Worm (Caenorhabditis elegans) whole organism, L4 larva: ENCODE data around the gene Y75B12B.13.
A peak's percentile ranks its signal among the peaks of the same experiment; 100 is the strongest.

Experiments
- F10B5.3 ChIP-seq: sonication (generic microtip); optimal IDR thresholded peaks from 2 replicates; lab custom pipeline; 2016; ENCODE audit warnings: mild to moderate bottlenecking, missing genetic modification characterization, missing compliant biosample characterization
- F26F4.8 ChIP-seq: fragments of 200-800 bp; sonication (Bioruptor generic); conservative IDR thresholded peaks from 2 replicates; pipeline ENCODE4 v1.3.6; 2022; ENCODE audit warnings: missing genetic modification characterization, missing compliant biosample characterization
- R02D3.7 ChIP-seq: fragments of 150-350 bp; sonication (generic microtip); optimal IDR thresholded peaks from 3 replicates; lab custom pipeline; 2014; ENCODE audit warnings: missing biosample characterization, missing genetic modification characterization
- T20F7.1 ChIP-seq: fragments of 200-800 bp; sonication (Bioruptor generic); optimal IDR thresholded peaks from 2 replicates; lab custom pipeline; 2018; ENCODE audit warnings: mild to moderate bottlenecking, missing genetic modification characterization, missing compliant biosample characterization
- Y48G9A.11 ChIP-seq: fragments of 200-800 bp; sonication (Bioruptor generic); IDR thresholded peaks from 2 replicates; pipeline ENCODE4 v1.3.6; 2022; ENCODE audit warnings: missing genetic modification reagents, missing genetic modification characterization, missing compliant biosample characterization
- Y5F2A.4 ChIP-seq: fragments of 200-800 bp; sonication (Bioruptor generic); optimal IDR thresholded peaks from 2 replicates; lab custom pipeline; 2018; ENCODE audit warnings: mild to moderate bottlenecking, missing genetic modification characterization, missing compliant biosample characterization
- ZK546.5 ChIP-seq, 2 experiments: sonication (generic microtip); optimal IDR thresholded peaks; 2 replicates each; lab custom pipeline; 2017; ENCODE audit warnings: missing biosample characterization in 2 of 2, missing genetic modification characterization in 2 of 2
- ama-1 ChIP-seq: fragments of 150-350 bp; optimal IDR thresholded peaks from 2 replicates; lab custom pipeline; 2014; ENCODE audit warnings: inconsistent platforms, mixed read lengths
- arid-1 ChIP-seq: fragments of 200-800 bp; sonication (Bioruptor generic); conservative IDR thresholded peaks from 2 replicates; pipeline ENCODE4 v1.3.6; 2022; ENCODE audit warnings: missing genetic modification reagents, missing genetic modification characterization, missing compliant biosample characterization
- ceh-28 ChIP-seq: fragments of 150-350 bp; optimal IDR thresholded peaks from 2 replicates; lab custom pipeline; 2014; ENCODE audit warnings: missing biosample characterization, missing genetic modification reagents, missing genetic modification characterization
- ceh-32 ChIP-seq: sonication (generic microtip); optimal IDR thresholded peaks from 2 replicates; lab custom pipeline; 2016; ENCODE audit warnings: mild to moderate bottlenecking, missing genetic modification characterization, missing compliant biosample characterization; ENCODE audit not compliant: poor library complexity
- daf-19 ChIP-seq: fragments of 200-800 bp; sonication (Bioruptor generic); conservative IDR thresholded peaks from 2 replicates; pipeline ENCODE4 v1.3.6; 2022; ENCODE audit warnings: missing genetic modification characterization, missing compliant biosample characterization
- daf-8 ChIP-seq: fragments of 200-800 bp; sonication (Bioruptor generic); IDR thresholded peaks from 2 replicates; pipeline ENCODE4 v1.3.6; 2022; ENCODE audit warnings: missing genetic modification characterization, missing compliant biosample characterization
- dmd-6 ChIP-seq: fragments of 200-800 bp; sonication (Bioruptor generic); IDR thresholded peaks from 2 replicates; pipeline ENCODE4 v1.3.6; 2022; ENCODE audit warnings: missing genetic modification reagents, missing genetic modification characterization, missing compliant biosample characterization
- dve-1 ChIP-seq: sonication (generic microtip); optimal IDR thresholded peaks from 2 replicates; lab custom pipeline; 2017; ENCODE audit warnings: antibody characterized with exemption, mild to moderate bottlenecking, missing genetic modification characterization, missing compliant biosample characterization; ENCODE audit not compliant: insufficient read depth
- fkh-10 ChIP-seq: fragments of 150-350 bp; optimal IDR thresholded peaks from 2 replicates; lab custom pipeline; 2014; ENCODE audit warnings: missing biosample characterization, missing genetic modification reagents, missing genetic modification characterization
- fos-1 ChIP-seq: fragments of 150-350 bp; optimal IDR thresholded peaks from 2 replicates; lab custom pipeline; 2014; ENCODE audit warnings: missing biosample characterization, missing genetic modification characterization
- jun-1 ChIP-seq: fragments of 150-350 bp; optimal IDR thresholded peaks from 2 replicates; lab custom pipeline; 2014; ENCODE audit warnings: missing biosample characterization, missing genetic modification reagents, missing genetic modification characterization
- lim-7 ChIP-seq: fragments of 200-800 bp; sonication (Bioruptor generic); IDR thresholded peaks from 2 replicates; pipeline ENCODE4 v1.3.6; 2022; ENCODE audit warnings: missing genetic modification characterization, missing compliant biosample characterization
- lin-1 ChIP-seq: fragments of 200-800 bp; sonication (Bioruptor generic); IDR thresholded peaks from 2 replicates; pipeline ENCODE4 v1.3.6; 2022; ENCODE audit warnings: missing genetic modification reagents, missing genetic modification characterization, missing compliant biosample characterization
- lin-15B ChIP-seq: fragments of 150-350 bp; sonication (generic microtip); optimal IDR thresholded peaks from 3 replicates; lab custom pipeline; 2014; ENCODE audit warnings: missing biosample characterization, missing genetic modification characterization
- lin-29 ChIP-seq: fragments of 200-800 bp; sonication (Bioruptor generic); IDR thresholded peaks from 2 replicates; pipeline ENCODE4 v1.3.6; 2022; ENCODE audit warnings: missing genetic modification reagents, missing genetic modification characterization, missing compliant biosample characterization
- lsy-2 ChIP-seq, 2 experiments: fragments of 150-350 bp in 1 of 2; sonication (generic microtip) in 1 of 2; optimal IDR thresholded peaks; 2 replicates each; lab custom pipeline; 2014 to 2017; ENCODE audit warnings: missing biosample characterization in 2 of 2, missing genetic modification characterization in 2 of 2
- madf-5 ChIP-seq, 2 experiments: fragments of 200-800 bp; sonication (Bioruptor generic); IDR thresholded peaks; 2 replicates each; pipeline ENCODE4 v1.3.6; 2022; ENCODE audit warnings: missing compliant biosample characterization in 2 of 2, missing genetic modification characterization in 2 of 2
- mdl-1 ChIP-seq, 2 experiments: fragments of 150-350 bp in 1 of 2; sonication (generic microtip) in 1 of 2; optimal IDR thresholded peaks; 2 replicates each; lab custom pipeline; 2014 to 2017; ENCODE audit warnings: missing biosample characterization in 2 of 2, missing genetic modification characterization in 2 of 2
- mdt-29 ChIP-seq: fragments of 200-800 bp; sonication (Bioruptor generic); IDR thresholded peaks from 2 replicates; pipeline ENCODE4 v1.3.6; 2022; ENCODE audit warnings: missing genetic modification reagents, missing genetic modification characterization, missing compliant biosample characterization
- mxl-2 ChIP-seq: fragments of 200-800 bp; sonication (Bioruptor generic); conservative IDR thresholded peaks from 2 replicates; pipeline ENCODE4 v1.3.6; 2022; ENCODE audit warnings: missing genetic modification reagents, missing genetic modification characterization, missing compliant biosample characterization
- mxl-3 ChIP-seq: fragments of 200-800 bp; sonication (Bioruptor generic); optimal IDR thresholded peaks from 2 replicates; lab custom pipeline; 2018; ENCODE audit warnings: mild to moderate bottlenecking, missing genetic modification characterization, missing compliant biosample characterization
- nhr-10 ChIP-seq: fragments of 150-350 bp; optimal IDR thresholded peaks from 2 replicates; lab custom pipeline; 2014; ENCODE audit warnings: missing biosample characterization, missing genetic modification characterization
- nhr-11 ChIP-seq: fragments of 150-350 bp; optimal IDR thresholded peaks from 2 replicates; lab custom pipeline; 2014; ENCODE audit warnings: missing biosample characterization, missing genetic modification characterization
- nhr-111 ChIP-seq: fragments of 200-800 bp; sonication (Bioruptor generic); optimal IDR thresholded peaks from 2 replicates; lab custom pipeline; 2018; ENCODE audit warnings: mild to moderate bottlenecking, missing genetic modification characterization, missing compliant biosample characterization
- nhr-28 ChIP-seq: fragments of 150-350 bp; optimal IDR thresholded peaks from 2 replicates; lab custom pipeline; 2014; ENCODE audit warnings: missing biosample characterization, missing genetic modification characterization
- nhr-77 ChIP-seq: fragments of 150-350 bp; optimal IDR thresholded peaks from 2 replicates; lab custom pipeline; 2014; ENCODE audit warnings: missing biosample characterization, missing genetic modification characterization
- pha-4 ChIP-seq, 2 experiments: fragments of 150-350 bp in 1 of 2; fragments of 200-800 bp in 1 of 2; sonication (Bioruptor generic) in 1 of 2; IDR thresholded peaks in 1 of 2; optimal IDR thresholded peaks in 1 of 2; 2 replicates each; pipeline versions ENCODE4 v1.3.6 to Lab custom; 2014 to 2022; ENCODE audit warnings: missing genetic modification characterization in 2 of 2, missing genetic modification reagents in 2 of 2, missing biosample characterization in 1 of 2, missing compliant biosample characterization in 1 of 2
- php-3 ChIP-seq: fragments of 200-800 bp; sonication (Bioruptor generic); IDR thresholded peaks from 2 replicates; pipeline ENCODE4 v1.3.6; 2022; ENCODE audit warnings: missing genetic modification reagents, missing genetic modification characterization, missing compliant biosample characterization
- pqm-1 ChIP-seq: sonication (generic microtip); optimal IDR thresholded peaks from 2 replicates; lab custom pipeline; 2017; ENCODE audit warnings: missing biosample characterization, missing genetic modification characterization
- set-16 ChIP-seq: fragments of 200-800 bp; sonication (Bioruptor generic); IDR thresholded peaks from 2 replicates; pipeline ENCODE4 v1.3.6; 2022; ENCODE audit warnings: missing genetic modification reagents, missing genetic modification characterization, missing compliant biosample characterization
- snpc-1.2 ChIP-seq: fragments of 200-800 bp; sonication (Bioruptor generic); IDR thresholded peaks from 2 replicates; pipeline ENCODE4 v1.3.6; 2022; ENCODE audit warnings: missing genetic modification reagents, missing genetic modification characterization, missing compliant biosample characterization
- spr-1 ChIP-seq: sonication (generic microtip); optimal IDR thresholded peaks from 2 replicates; lab custom pipeline; 2016; ENCODE audit warnings: mild to moderate bottlenecking, missing genetic modification characterization, missing compliant biosample characterization
- tag-97 ChIP-seq: fragments of 200-800 bp; sonication (Bioruptor generic); IDR thresholded peaks from 2 replicates; pipeline ENCODE4 v1.3.6; 2022; ENCODE audit warnings: missing genetic modification characterization, missing compliant biosample characterization
- tra-1 ChIP-seq: fragments of 200-800 bp; sonication (Bioruptor generic); IDR thresholded peaks from 2 replicates; pipeline ENCODE4 v1.3.6; 2022; ENCODE audit warnings: missing genetic modification reagents, missing genetic modification characterization, missing compliant biosample characterization
- vab-7 ChIP-seq: fragments of 200-800 bp; sonication (Bioruptor generic); IDR thresholded peaks from 2 replicates; pipeline ENCODE4 v1.3.6; 2022; ENCODE audit warnings: missing genetic modification reagents, missing genetic modification characterization, missing compliant biosample characterization
- zfp-2 ChIP-seq: sonication (generic microtip); optimal IDR thresholded peaks from 2 replicates; lab custom pipeline; 2016; ENCODE audit warnings: mild to moderate bottlenecking, missing genetic modification characterization, missing compliant biosample characterization
- zip-11 ChIP-seq: fragments of 200-800 bp; sonication (Bioruptor generic); IDR thresholded peaks from 2 replicates; pipeline ENCODE4 v1.3.6; 2022; ENCODE audit warnings: missing genetic modification characterization, missing compliant biosample characterization
- zip-2 ChIP-seq: fragments of 150-350 bp; optimal IDR thresholded peaks from 2 replicates; lab custom pipeline; 2014; ENCODE audit warnings: missing biosample characterization, missing genetic modification characterization

Y75B12B.13 gene

ce11 chrV:15186259-15186927, 7.4 kb downstream of the Y75B12B.13 start, which contains the start of gene Y75B12B.3 (continued):
- TF ChIP-seq jun-1 (tag; lab: Kevin White, UChicago) (no peak), Y48G9A.11 (GFP tag; lab: Robert Waterston, UW) (peak; percentile 46; the same call in 1 of the 2 replicates), madf-5 (GFP tag; IDR thresholded peaks at IDR 0.05; lab: Robert Waterston, UW) (0 out of 4 replicates have a peak, but pooled peaks of 1 of the 2 experiments have one; percentile 42), zip-2 (no peak), mdt-29 (0 out of 2 replicates have a peak, but pooled peaks have one; percentile 42), ama-1 (lab: Kevin White, UChicago) (peak; percentile 92), T20F7.1 (GFP tag; lab: Kevin White, UChicago) (no peak), nhr-28 (tag; lab: Kevin White, UChicago) (no peak), pqm-1 (tag; lab: Kevin White, UChicago) (no peak), arid-1 (peak; percentile 39; the same call in 1 of the 2 replicates), mxl-3 (GFP tag; lab: Kevin White, UChicago) (no peak), ceh-28 (tag; lab: Kevin White, UChicago) (no peak), nhr-77 (tag; lab: Kevin White, UChicago) (no peak), tra-1 (GFP tag; lab: Robert Waterston, UW) (no peak), R02D3.7 (no peak), pha-4 (GFP tag; IDR thresholded peaks at IDR 0.05; lab: Robert Waterston, UW) (no peak; the same call in 1 of the 2 replicates), pha-4 (tag; optimal IDR thresholded peaks at IDR 0.05; lab: Kevin White, UChicago) (no peak), daf-8 (GFP tag; lab: Robert Waterston, UW) (no peak), lin-29 (GFP tag; lab: Robert Waterston, UW) (no peak), lsy-2 (tag; optimal IDR thresholded peaks at IDR 0.05; lab: Kevin White, UChicago) (peak in 1 of 2 experiments; percentile 1), ceh-32 (tag; lab: Kevin White, UChicago) (no peak), set-16 (GFP tag; lab: Robert Waterston, UW) (peak; percentile 65), daf-19 (no peak)
- TF ChIP-seq, all 104 proteins: peak for 22

- no peak for TF ChIP-seq spr-1 (tag; lab: Kevin White, UChicago)
- TF ChIP-seq arid-1: 0 out of 2 replicates have a peak, but pooled peaks have one; percentile 4
- 0 out of 2 replicates have a peak, but pooled peaks have one; percentile 39 for TF ChIP-seq snpc-1.2
- no peak for TF ChIP-seq Y5F2A.4 (GFP tag; lab: Kevin White, UChicago)
- no peak for TF ChIP-seq daf-8 (GFP tag; lab: Robert Waterston, UW)
- no peak for TF ChIP-seq vab-7
- no peak for TF ChIP-seq F26F4.8 (GFP tag; lab: Robert Waterston, UW)
- no peak for TF ChIP-seq mdl-1 (tag; optimal IDR thresholded peaks at IDR 0.05; lab: Kevin White, UChicago)
- no peak for TF ChIP-seq lim-7 (GFP tag; lab: Robert Waterston, UW)
- no peak for TF ChIP-seq nhr-10 (tag; lab: Kevin White, UChicago)
- no peak for TF ChIP-seq lin-15B (tag; lab: Kevin White, UChicago)
- no peak for TF ChIP-seq mxl-3 (GFP tag; lab: Kevin White, UChicago)
- no peak for TF ChIP-seq ceh-32 (tag; lab: Kevin White, UChicago)
- TF ChIP-seq F10B5.3 (tag; lab: Kevin White, UChicago): no peak
- TF ChIP-seq lin-1 (GFP tag; lab: Robert Waterston, UW): no peak
- TF ChIP-seq tag-97 (GFP tag; lab: Robert Waterston, UW): no peak
- TF ChIP-seq nhr-11 (tag; lab: Kevin White, UChicago): no peak
- TF ChIP-seq zip-11: no peak
- TF ChIP-seq dmd-6 (GFP tag; lab: Robert Waterston, UW): no peak
- TF ChIP-seq jun-1 (tag; lab: Kevin White, UChicago): no peak
- no peak for TF ChIP-seq fkh-10 (GFP tag; lab: Kevin White, UChicago)
- TF ChIP-seq dve-1 (tag; lab: Kevin White, UChicago): no peak
- no peak for TF ChIP-seq php-3 (GFP tag; lab: Robert Waterston, UW)
- TF ChIP-seq nhr-111 (GFP tag; lab: Kevin White, UChicago): no peak
- TF ChIP-seq ZK546.5 (tag; optimal IDR thresholded peaks at IDR 0.05; lab: Kevin White, UChicago): no peak
- no peak for TF ChIP-seq fos-1 (tag; lab: Kevin White, UChicago)
- no peak for TF ChIP-seq zfp-2 (tag; lab: Kevin White, UChicago)
- TF ChIP-seq mxl-2 (GFP tag; lab: Robert Waterston, UW): no peak
These were observed 9.4 kb downstream of the Y75B12B.13 start, which contains the start of gene Y75B12B.1 for ce11 chrV:15184097-15185040. Gene Y75B12B.1, plus strand, starts transcription at chrV:15184699.
